Fruit fly (Drosophila melanogaster): ENCODE results near the gene Nup58.
A peak's percentile ranks its signal among the peaks of the same experiment; 100 is the strongest.

The Nup58 gene

DNA sequence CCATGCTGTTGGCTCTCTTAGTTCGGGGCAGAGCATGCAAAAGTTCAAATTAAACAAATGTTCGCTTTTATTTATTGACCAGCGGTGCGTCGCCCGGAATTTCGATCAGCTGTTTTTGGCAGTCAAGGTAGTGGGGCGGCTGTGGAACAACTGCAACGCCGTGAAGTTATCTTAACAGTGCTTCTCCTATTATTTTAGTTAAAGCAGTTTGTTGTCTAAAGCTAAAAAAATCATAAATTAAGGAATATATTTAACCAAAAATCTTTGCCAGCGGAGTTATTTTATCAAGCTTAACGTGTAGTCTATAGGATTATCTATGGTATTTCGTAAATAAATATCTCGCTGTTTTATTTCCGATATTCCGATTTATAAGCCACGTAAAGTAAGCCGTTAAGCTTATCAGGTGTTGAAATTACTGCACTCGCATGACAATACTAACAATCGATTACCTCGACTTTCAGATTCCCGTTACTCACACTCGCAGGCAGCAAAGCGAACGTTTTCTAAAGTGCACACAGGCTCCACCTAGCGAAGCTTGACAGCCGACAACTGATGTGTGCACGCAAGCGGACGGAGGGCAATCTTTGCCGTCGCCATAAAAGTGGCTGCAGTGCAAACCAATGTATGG, 3.6 kb downstream of the Nup58 start, which contains the start of the genes CG6195 and CG31220 (continued):
- TF ChIP-seq CG4617 (GFP tag; optimal IDR thresholded peaks at IDR 0.05; ENCODE audit: borderline replicate concordance) = peak; percentile 2
- no peak for TF ChIP-seq D (optimal IDR thresholded peaks at IDR 0.05)
- no peak for TF ChIP-seq D (GFP tag; optimal IDR thresholded peaks at IDR 0.05)
- peak; percentile 90 for TF ChIP-seq CG30020 (tag; optimal IDR thresholded peaks at IDR 0.05)
- no peak for TF ChIP-seq pfk (GFP tag; optimal IDR thresholded peaks at IDR 0.05)
- no peak for TF ChIP-seq CG18262 (tag; optimal IDR thresholded peaks at IDR 0.05)
- TF ChIP-seq Blimp-1 (GFP tag; optimal IDR thresholded peaks at IDR 0.05) = no peak
- no peak for TF ChIP-seq CG16815 (GFP tag; optimal IDR thresholded peaks at IDR 0.05)
- TF ChIP-seq CG2116 (GFP tag; optimal IDR thresholded peaks at IDR 0.05) = peak; percentile 45
- TF ChIP-seq sim (GFP tag; IDR thresholded peaks at IDR 0.05) = no peak
- no peak for TF ChIP-seq odd (GFP tag; optimal IDR thresholded peaks at IDR 0.05)
- TF ChIP-seq CG1529 (GFP tag; optimal IDR thresholded peaks at IDR 0.05) = no peak
- TF ChIP-seq kah (GFP tag; optimal IDR thresholded peaks at IDR 0.05) = no peak
- no peak for TF ChIP-seq Hr39 (optimal IDR thresholded peaks at IDR 0.05)
- no peak for TF ChIP-seq dmrt11E (tag; optimal IDR thresholded peaks at IDR 0.05)
- TF ChIP-seq Antp (GFP tag; optimal IDR thresholded peaks at IDR 0.05) = peak; percentile 13
- TF ChIP-seq gro (GFP tag; optimal IDR thresholded peaks at IDR 0.05) = no peak
- no peak for TF ChIP-seq BtbVII (GFP tag; optimal IDR thresholded peaks at IDR 0.05)
- TF ChIP-seq CG8359 (GFP tag; optimal IDR thresholded peaks at IDR 0.05; ENCODE audit: borderline replicate concordance) = no peak
- TF ChIP-seq CG1602 (GFP tag; optimal IDR thresholded peaks at IDR 0.05) = no peak
- TF ChIP-seq Rx (GFP tag; IDR thresholded peaks at IDR 0.05) = no peak
- TF ChIP-seq CG9215 (GFP tag; IDR thresholded peaks at IDR 0.05) = no peak
- no peak for TF ChIP-seq cg (GFP tag; optimal IDR thresholded peaks at IDR 0.05)
- no peak for TF ChIP-seq stc (GFP tag; IDR thresholded peaks at IDR 0.05)
- TF ChIP-seq Sox102F (GFP tag; optimal IDR thresholded peaks at IDR 0.05) = peak; percentile 37
- no peak for TF ChIP-seq CG2678 (tag; optimal IDR thresholded peaks at IDR 0.05)
- TF ChIP-seq emc (GFP tag; optimal IDR thresholded peaks at IDR 0.05) = no peak
- TF ChIP-seq ro (GFP tag; IDR thresholded peaks at IDR 0.05) = no peak
- no peak for TF ChIP-seq NC2α (GFP tag; optimal IDR thresholded peaks at IDR 0.05)
- no peak for TF ChIP-seq CG6272 (GFP tag; IDR thresholded peaks at IDR 0.05)
- peak; percentile 33; the same call in 1 of the 2 replicates for TF ChIP-seq slbo (GFP tag; IDR thresholded peaks at IDR 0.05)
- TF ChIP-seq sens (GFP tag) = peak; percentile 86
- no peak for TF ChIP-seq Jarid2 (GFP tag; optimal IDR thresholded peaks at IDR 0.05)
- no peak for TF ChIP-seq dati (GFP tag; IDR thresholded peaks at IDR 0.05)
- peak; percentile 19 for TF ChIP-seq CG30403 (GFP tag; optimal IDR thresholded peaks at IDR 0.05)
- TF ChIP-seq Dek (tag; optimal IDR thresholded peaks at IDR 0.05) = peak; percentile 44
- TF ChIP-seq hb (GFP tag; IDR thresholded peaks at IDR 0.05; ENCODE audit: partially characterized antibody) = no peak
- TF ChIP-seq CG1647 (GFP tag; optimal IDR thresholded peaks at IDR 0.05) = no peak
- TF ChIP-seq fd96Cb (tag; optimal IDR thresholded peaks at IDR 0.05) = no peak
- TF ChIP-seq sqz (GFP tag; optimal IDR thresholded peaks at IDR 0.05) = no peak
- TF ChIP-seq Sox100B (GFP tag; optimal IDR thresholded peaks at IDR 0.05) = no peak
- no peak for TF ChIP-seq gsb (GFP tag; IDR thresholded peaks at IDR 0.05)
- no peak for TF ChIP-seq Sry-β (GFP tag; optimal IDR thresholded peaks at IDR 0.05)
- no peak for TF ChIP-seq ATbp (GFP tag; optimal IDR thresholded peaks at IDR 0.05)
- TF ChIP-seq Lpt (GFP tag; optimal IDR thresholded peaks at IDR 0.05) = no peak
- TF ChIP-seq chinmo (GFP tag; IDR thresholded peaks at IDR 0.05; ENCODE audit: partially characterized antibody) = peak; percentile 91
- peak; percentile 42 for TF ChIP-seq Hmr (GFP tag; optimal IDR thresholded peaks at IDR 0.05)
- TF ChIP-seq hkb (optimal IDR thresholded peaks at IDR 0.05) = no peak
- TF ChIP-seq hkb (GFP tag; IDR thresholded peaks at IDR 0.05) = peak; percentile 24; the same call in 1 of the 2 replicates
- peak; percentile 19 for TF ChIP-seq CG13424 (tag; optimal IDR thresholded peaks at IDR 0.05)
- no peak for TF ChIP-seq shn (GFP tag; optimal IDR thresholded peaks at IDR 0.05)
